Fruit fly (Drosophila melanogaster) whole organism, prepupa: ENCODE measurements around the gene Pli.

Source experiments
- Blimp-1 ChIP-seq: fragments of 200-800 bp; sonication (Bioruptor generic); optimal IDR thresholded peaks from 3 replicates; lab custom pipeline; 2017; ENCODE audit warnings: missing biosample characterization, missing genetic modification characterization, mild to moderate bottlenecking, moderate library complexity, missing genetic modification reagents
- CG10631 ChIP-seq: fragments of 200-800 bp; sonication (Bioruptor generic); optimal IDR thresholded peaks from 2 replicates; lab custom pipeline; 2016; ENCODE audit warnings: missing biosample characterization, missing genetic modification characterization
- CG10669 ChIP-seq: fragments of 200-800 bp; sonication (Bioruptor generic); optimal IDR thresholded peaks from 3 replicates; lab custom pipeline; 2018; ENCODE audit warnings: missing biosample characterization, mild to moderate bottlenecking, missing genetic modification characterization, moderate library complexity
- CG11762 ChIP-seq: fragments of 200-800 bp; sonication (Bioruptor generic); optimal IDR thresholded peaks from 3 replicates; lab custom pipeline; 2016; ENCODE audit warnings: missing biosample characterization, missing genetic modification characterization; ENCODE audit not compliant: insufficient read depth
- CG15336 ChIP-seq: fragments of 200-800 bp; sonication (Bioruptor generic); IDR thresholded peaks from 2 replicates; pipeline ENCODE4 v1.3.6; 2022; ENCODE audit warnings: missing biosample characterization, missing genetic modification characterization
- CG1621 ChIP-seq: fragments of 200-800 bp; sonication (Bioruptor generic); optimal IDR thresholded peaks from 3 replicates; lab custom pipeline; 2018; ENCODE audit warnings: missing biosample characterization, mild to moderate bottlenecking, missing genetic modification characterization
- CG16779 ChIP-seq: fragments of 200-800 bp; sonication (Bioruptor generic); optimal IDR thresholded peaks from 3 replicates; lab custom pipeline; 2017; ENCODE audit warnings: missing biosample characterization, mild to moderate bottlenecking, missing genetic modification characterization
- CG3032 ChIP-seq: fragments of 200-800 bp; optimal IDR thresholded peaks from 2 replicates; lab custom pipeline; 2019; ENCODE audit warnings: missing biosample characterization, mild to moderate bottlenecking, missing genetic modification characterization, moderate library complexity
- CG32006 ChIP-seq: fragments of 200-800 bp; sonication (Bioruptor generic); optimal IDR thresholded peaks from 3 replicates; lab custom pipeline; 2017; ENCODE audit warnings: missing biosample characterization, mild to moderate bottlenecking, missing genetic modification characterization
- CG34406 ChIP-seq: fragments of 200-800 bp; sonication (Bioruptor generic); optimal IDR thresholded peaks from 3 replicates; lab custom pipeline; 2016; ENCODE audit warnings: missing biosample characterization, missing genetic modification characterization
- CG4318 ChIP-seq: fragments of 200-800 bp; sonication (Bioruptor generic); optimal IDR thresholded peaks from 3 replicates; lab custom pipeline; 2017; ENCODE audit warnings: missing biosample characterization, mild to moderate bottlenecking, missing genetic modification characterization
- CG6163 ChIP-seq: fragments of 200-800 bp; sonication (Bioruptor generic); IDR thresholded peaks from 3 replicates; pipeline ENCODE4 v1.3.6; 2022; ENCODE audit warnings: missing biosample characterization, missing genetic modification characterization
- CG6276 ChIP-seq: fragments of 200-800 bp; sonication (Bioruptor generic); optimal IDR thresholded peaks from 2 replicates; lab custom pipeline; 2017; ENCODE audit warnings: missing biosample characterization, mild to moderate bottlenecking, missing genetic modification characterization
- CG6808 ChIP-seq: fragments of 200-800 bp; sonication (Bioruptor generic); optimal IDR thresholded peaks from 3 replicates; lab custom pipeline; 2017; ENCODE audit warnings: missing biosample characterization, missing genetic modification characterization, mild to moderate bottlenecking, moderate library complexity, missing genetic modification reagents
- CG6854 ChIP-seq: fragments of 200-800 bp; sonication (Bioruptor generic); optimal IDR thresholded peaks from 2 replicates; lab custom pipeline; 2017; ENCODE audit warnings: missing biosample characterization, mild to moderate bottlenecking, missing genetic modification characterization
- CG7368 ChIP-seq: fragments of 200-800 bp; sonication (Bioruptor generic); optimal IDR thresholded peaks from 3 replicates; lab custom pipeline; 2016; ENCODE audit warnings: missing biosample characterization, missing genetic modification characterization
- CG8119 ChIP-seq: fragments of 200-800 bp; sonication (Bioruptor generic); IDR thresholded peaks from 3 replicates; pipeline ENCODE4 v1.3.6; 2022; ENCODE audit warnings: missing biosample characterization, missing genetic modification characterization
- CG8319 ChIP-seq: fragments of 200-800 bp; sonication (Bioruptor generic); optimal IDR thresholded peaks from 3 replicates; lab custom pipeline; 2016; ENCODE audit warnings: missing biosample characterization, missing genetic modification characterization
- CG8632 ChIP-seq: fragments of 200-800 bp; sonication (Bioruptor generic); optimal IDR thresholded peaks from 3 replicates; lab custom pipeline; 2016; ENCODE audit warnings: missing biosample characterization, missing genetic modification characterization
- CG9139 ChIP-seq: fragments of 200-800 bp; sonication (Bioruptor generic); optimal IDR thresholded peaks from 3 replicates; lab custom pipeline; 2017; ENCODE audit warnings: missing biosample characterization, mild to moderate bottlenecking, missing genetic modification characterization
- Eip78C ChIP-seq: fragments of 200-800 bp; sonication (Bioruptor generic); peaks from one replicate; lab custom pipeline; 2016; ENCODE audit warnings: missing biosample characterization, missing genetic modification characterization
- Eip93F ChIP-seq: fragments of 200-800 bp; sonication (Bioruptor generic); optimal IDR thresholded peaks from 2 replicates; lab custom pipeline; 2016; ENCODE audit warnings: missing biosample characterization, mild to moderate bottlenecking, missing genetic modification characterization
- Ets21C ChIP-seq: fragments of 200-800 bp; sonication (Bioruptor generic); optimal IDR thresholded peaks from 3 replicates; lab custom pipeline; 2016; ENCODE audit warnings: missing biosample characterization, missing genetic modification characterization
- Ets96B ChIP-seq: fragments of 200-800 bp; optimal IDR thresholded peaks from 2 replicates; lab custom pipeline; 2019; ENCODE audit warnings: missing biosample characterization, mild to moderate bottlenecking, missing genetic modification characterization, moderate library complexity
- Gug ChIP-seq: fragments of 200-800 bp; sonication (Bioruptor generic); IDR thresholded peaks from 2 replicates; pipeline ENCODE4 v1.3.6; 2022; ENCODE audit warnings: missing biosample characterization, missing genetic modification characterization
- Hr38 ChIP-seq: sonication (Bioruptor generic); optimal IDR thresholded peaks from 2 replicates; lab custom pipeline; 2016; ENCODE audit warnings: missing biosample characterization, missing genetic modification characterization
- Hr39 ChIP-seq: fragments of 200-800 bp; sonication (Bioruptor generic); optimal IDR thresholded peaks from 2 replicates; lab custom pipeline; 2016; ENCODE audit warnings: missing biosample characterization, missing genetic modification characterization
- Lpt ChIP-seq: fragments of 200-800 bp; sonication (Bioruptor generic); optimal IDR thresholded peaks from 3 replicates; lab custom pipeline; 2016; ENCODE audit warnings: missing biosample characterization, missing genetic modification characterization
- Met ChIP-seq: fragments of 200-800 bp; sonication (Bioruptor generic); optimal IDR thresholded peaks from 3 replicates; lab custom pipeline; 2016; ENCODE audit warnings: missing biosample characterization, missing genetic modification characterization
- OdsH ChIP-seq: fragments of 200-800 bp; sonication (Bioruptor generic); optimal IDR thresholded peaks from 3 replicates; lab custom pipeline; 2016; ENCODE audit warnings: missing biosample characterization, missing genetic modification characterization
- Smox ChIP-seq: fragments of 200-800 bp; sonication (Bioruptor generic); optimal IDR thresholded peaks from 3 replicates; lab custom pipeline; 2016; ENCODE audit warnings: missing biosample characterization, missing genetic modification characterization
- Sox102F ChIP-seq: fragments of 200-800 bp; sonication (Bioruptor generic); optimal IDR thresholded peaks from 2 replicates; lab custom pipeline; 2016; ENCODE audit warnings: missing biosample characterization, mild to moderate bottlenecking, missing genetic modification characterization
- Sox15 ChIP-seq: fragments of 200-800 bp; sonication (Bioruptor generic); optimal IDR thresholded peaks from 3 replicates; lab custom pipeline; 2016; ENCODE audit warnings: missing biosample characterization, missing genetic modification characterization
- achi ChIP-seq: fragments of 200-800 bp; sonication (Bioruptor generic); optimal IDR thresholded peaks from 3 replicates; lab custom pipeline; 2016; ENCODE audit warnings: missing biosample characterization, missing genetic modification characterization
- acj6 ChIP-seq: fragments of 200-800 bp; sonication (Bioruptor generic); optimal IDR thresholded peaks from 3 replicates; lab custom pipeline; 2016; ENCODE audit warnings: missing biosample characterization, missing genetic modification characterization
- cyc ChIP-seq: fragments of 200-800 bp; sonication (Bioruptor generic); optimal IDR thresholded peaks from 3 replicates; lab custom pipeline; 2016; ENCODE audit warnings: missing biosample characterization, missing genetic modification characterization
- dac ChIP-seq: fragments of 200-800 bp; sonication (Bioruptor generic); optimal IDR thresholded peaks from 2 replicates; lab custom pipeline; 2017; ENCODE audit warnings: missing biosample characterization, mild to moderate bottlenecking, missing genetic modification characterization
- dsx ChIP-seq: fragments of 200-800 bp; optimal IDR thresholded peaks from 3 replicates; lab custom pipeline; 2019; ENCODE audit warnings: missing biosample characterization, mild to moderate bottlenecking, missing genetic modification characterization, moderate library complexity; ENCODE audit not compliant: poor library complexity, severe bottlenecking
- eg ChIP-seq: fragments of 200-800 bp; sonication (Bioruptor generic); IDR thresholded peaks from 3 replicates; pipeline ENCODE4 v1.3.6; 2022; ENCODE audit warnings: missing biosample characterization, missing genetic modification characterization
- esn ChIP-seq: fragments of 200-800 bp; sonication (Bioruptor generic); optimal IDR thresholded peaks from 2 replicates; lab custom pipeline; 2016; ENCODE audit warnings: missing biosample characterization, mild to moderate bottlenecking, missing genetic modification characterization, moderate library complexity
- fd59A ChIP-seq: fragments of 200-800 bp; sonication (Bioruptor generic); optimal IDR thresholded peaks from 2 replicates; lab custom pipeline; 2017; ENCODE audit warnings: missing biosample characterization, mild to moderate bottlenecking, missing genetic modification characterization, missing genetic modification reagents
- fd85E ChIP-seq: fragments of 200-800 bp; sonication (Bioruptor generic); optimal IDR thresholded peaks from 3 replicates; lab custom pipeline; 2016; ENCODE audit warnings: missing biosample characterization, missing genetic modification characterization
- fkh ChIP-seq: fragments of 200-800 bp; sonication (Bioruptor generic); optimal IDR thresholded peaks from 3 replicates; lab custom pipeline; 2017; ENCODE audit warnings: missing biosample characterization, mild to moderate bottlenecking, missing genetic modification characterization, moderate library complexity
- lz ChIP-seq: fragments of 200-800 bp; sonication (Bioruptor generic); optimal IDR thresholded peaks from 3 replicates; lab custom pipeline; 2016; ENCODE audit warnings: missing biosample characterization, missing genetic modification characterization
- net ChIP-seq: fragments of 200-800 bp; sonication (Bioruptor generic); optimal IDR thresholded peaks from 3 replicates; lab custom pipeline; 2016; ENCODE audit warnings: missing biosample characterization, missing genetic modification characterization
- pdm3 ChIP-seq: fragments of 200-800 bp; sonication (Bioruptor generic); optimal IDR thresholded peaks from 3 replicates; lab custom pipeline; 2016; ENCODE audit warnings: missing biosample characterization, missing genetic modification characterization
- salr ChIP-seq, 2 experiments: fragments of 200-800 bp; sonication (Bioruptor generic); optimal IDR thresholded peaks; 3 replicates each; lab custom pipeline; 2016 to 2018; ENCODE audit warnings: missing biosample characterization in 2 of 2, missing genetic modification characterization in 2 of 2, mild to moderate bottlenecking in 1 of 2
- spab ChIP-seq: fragments of 200-800 bp; sonication (Bioruptor generic); optimal IDR thresholded peaks from 2 replicates; lab custom pipeline; 2017; ENCODE audit warnings: missing biosample characterization, mild to moderate bottlenecking, missing genetic modification characterization, missing genetic modification reagents
- ss ChIP-seq, 2 experiments: fragments of 200-800 bp; sonication (Bioruptor generic); optimal IDR thresholded peaks; 2 replicates in 1 of 2; 3 replicates in 1 of 2; lab custom pipeline; 2017 to 2018; ENCODE audit warnings: mild to moderate bottlenecking in 2 of 2, missing biosample characterization in 2 of 2, missing genetic modification characterization in 2 of 2, moderate library complexity in 1 of 2
- svp ChIP-seq: fragments of 200-800 bp; sonication (Bioruptor generic); peaks from one replicate; lab custom pipeline; 2016; ENCODE audit warnings: missing biosample characterization, missing genetic modification characterization
- topi ChIP-seq: fragments of 200-800 bp; sonication (Bioruptor generic); optimal IDR thresholded peaks from 3 replicates; lab custom pipeline; 2016; ENCODE audit warnings: missing biosample characterization, missing genetic modification characterization
- vri ChIP-seq: fragments of 200-800 bp; sonication (Bioruptor generic); optimal IDR thresholded peaks from 3 replicates; lab custom pipeline; 2016; ENCODE audit warnings: missing biosample characterization, mild to moderate bottlenecking, missing genetic modification characterization

Gene Pli

DNA sequence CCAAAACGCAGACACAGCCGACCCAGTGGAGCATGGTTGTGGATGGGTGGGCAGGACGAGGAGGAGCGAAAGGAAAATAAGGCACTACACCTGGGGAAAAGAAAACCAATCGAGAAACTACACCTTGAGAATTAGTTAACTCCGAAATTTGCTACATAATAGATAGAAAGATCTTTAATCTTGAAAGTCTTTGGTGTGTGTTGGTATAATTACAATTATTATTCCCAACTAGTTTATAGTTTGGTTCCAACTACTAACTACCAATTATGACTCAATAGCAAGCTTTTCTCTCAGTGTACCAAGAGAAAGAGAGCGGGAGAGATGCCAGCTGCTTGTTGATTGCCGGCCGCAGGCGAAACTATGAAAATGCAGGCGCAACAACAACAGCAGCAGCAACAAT is 15.7 kb downstream of the Pli start:
- TF ChIP-seq fkh (GFP tag; lab: Kevin White, UChicago), result no peak
- peak; percentile 47 for TF ChIP-seq vri (GFP tag; lab: Kevin White, UChicago)
- peak; percentile 73 for TF ChIP-seq CG11762
- peak; percentile 76 for TF ChIP-seq CG10631 (GFP tag; lab: Kevin White, UChicago)
- TF ChIP-seq Met (GFP tag; lab: Kevin White, UChicago), result peak; percentile 78
- peak; percentile 64 for TF ChIP-seq svp
- TF ChIP-seq Smox (GFP tag; lab: Kevin White, UChicago), result peak; percentile 63
- TF ChIP-seq Blimp-1 (GFP tag; lab: Kevin White, UChicago), result no peak
- peak; percentile 71; the same call in 1 of the 2 replicates for TF ChIP-seq Gug (GFP tag; lab: Robert Waterston, UW)
- peak; percentile 68 for TF ChIP-seq Ets96B
- peak; percentile 84 for TF ChIP-seq CG8119 (GFP tag; lab: Robert Waterston, UW)
- peak; percentile 77 for TF ChIP-seq topi (GFP tag; lab: Kevin White, UChicago)
- peak; percentile 29 to 68 for TF ChIP-seq salr (GFP tag; optimal IDR thresholded peaks at IDR 0.05; lab: Kevin White, UChicago)
- TF ChIP-seq CG7368 (GFP tag; lab: Kevin White, UChicago), result peak; percentile 50
- peak; percentile 53 for TF ChIP-seq fd59A (GFP tag; lab: Kevin White, UChicago)
- peak; percentile 89 for TF ChIP-seq CG6163 (GFP tag; lab: Robert Waterston, UW)
- peak; percentile 78 for TF ChIP-seq esn (GFP tag; lab: Kevin White, UChicago)
- peak; percentile 67 for TF ChIP-seq CG3032 (tag; lab: Kevin White, UChicago)
- TF ChIP-seq CG1621 (tag; lab: Kevin White, UChicago), result peak; percentile 68
- peak; percentile 13 for TF ChIP-seq Eip93F
- TF ChIP-seq CG32006 (GFP tag; lab: Kevin White, UChicago), result peak; percentile 87
- peak; percentile 39 for TF ChIP-seq CG8319 (GFP tag; lab: Kevin White, UChicago)
- TF ChIP-seq dac (GFP tag; lab: Kevin White, UChicago), result peak; percentile 71
- peak; percentile 70 for TF ChIP-seq Sox102F (GFP tag; lab: Kevin White, UChicago)
- TF ChIP-seq dsx, result peak; percentile 68
- peak; percentile 53 for TF ChIP-seq CG16779 (tag; lab: Kevin White, UChicago)
- peak; percentile 94 for TF ChIP-seq Eip78C (GFP tag; lab: Kevin White, UChicago)
- no peak for TF ChIP-seq fd85E (GFP tag; lab: Kevin White, UChicago)
- peak; percentile 81 for TF ChIP-seq CG6276 (GFP tag; lab: Kevin White, UChicago)
- TF ChIP-seq Sox15 (GFP tag; lab: Kevin White, UChicago), result peak; percentile 26
- peak; percentile 77 for TF ChIP-seq achi (GFP tag; lab: Kevin White, UChicago)
- peak; percentile 58 for TF ChIP-seq lz (GFP tag; lab: Kevin White, UChicago)
- TF ChIP-seq CG9139 (GFP tag; lab: Kevin White, UChicago), result no peak
- peak; percentile 69 for TF ChIP-seq CG4318 (GFP tag; lab: Kevin White, UChicago)
- TF ChIP-seq Lpt, result peak; percentile 79
- TF ChIP-seq Hr38 (GFP tag; lab: Kevin White, UChicago), result no peak
- TF ChIP-seq spab (GFP tag; lab: Kevin White, UChicago), result peak; percentile 53
- peak; percentile 39 for TF ChIP-seq Ets21C (GFP tag; lab: Kevin White, UChicago)
- TF ChIP-seq CG6808 (GFP tag; lab: Kevin White, UChicago), result peak; percentile 66
- TF ChIP-seq acj6, result peak; percentile 72
- peak; percentile 72 for TF ChIP-seq Hr39 (GFP tag; lab: Kevin White, UChicago)
- TF ChIP-seq OdsH (GFP tag; lab: Kevin White, UChicago), result peak; percentile 77
- TF ChIP-seq cyc (GFP tag; lab: Kevin White, UChicago), result peak; percentile 62
- TF ChIP-seq CG10669 (GFP tag; lab: Kevin White, UChicago), result peak; percentile 58
- peak; percentile 48 to 64 for TF ChIP-seq ss (GFP tag; optimal IDR thresholded peaks at IDR 0.05; lab: Kevin White, UChicago)
- peak; percentile 84 for TF ChIP-seq eg (GFP tag; lab: Robert Waterston, UW)
- peak; percentile 19 for TF ChIP-seq CG6854
- peak; percentile 62 for TF ChIP-seq CG34406 (GFP tag; lab: Kevin White, UChicago)
- TF ChIP-seq pdm3 (GFP tag; lab: Kevin White, UChicago), result peak; percentile 80
- peak; percentile 84 for TF ChIP-seq CG15336 (GFP tag; lab: Robert Waterston, UW)
- peak; percentile 54 for TF ChIP-seq CG8632 (GFP tag; lab: Kevin White, UChicago)
- TF ChIP-seq net (GFP tag; lab: Kevin White, UChicago), result peak; percentile 77
